4 worm cellular contexts compared by ENCODE assay signal in the genomic region with DNA sequence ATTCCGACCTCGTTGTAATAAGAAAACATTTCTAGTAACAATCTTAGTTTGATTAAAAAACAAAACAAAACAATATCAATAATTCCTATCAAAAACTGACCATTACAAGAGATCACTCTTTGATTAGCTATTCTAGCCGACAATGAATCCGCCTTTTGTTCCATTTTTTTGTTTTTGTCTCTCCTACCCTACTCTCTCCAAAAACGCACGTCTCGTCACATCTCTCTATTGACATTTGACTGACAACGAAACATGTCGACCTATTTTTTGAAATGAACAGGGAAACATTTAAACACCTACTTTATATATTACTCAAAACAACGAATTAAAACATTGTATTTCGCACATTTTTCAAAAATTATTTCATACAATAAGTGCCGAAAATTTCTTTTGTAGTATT.
TF ChIP-seq lines count a peak whose summit lies in the region.

No protein-coding gene starts in this region.

TF ChIP-seq in whole organism, L1 larva, 84 proteins besides CTCF, POLR2A, EP300 and RAD21:
- TF ChIP-seq lin-14 (GFP tag; optimal IDR thresholded peaks at IDR 0.05; lab: Kevin White, UChicago) (peak; percentile 20), lir-3 (tag; optimal IDR thresholded peaks at IDR 0.05; lab: Kevin White, UChicago; ENCODE audit: poor library complexity) (no peak), nhr-85 (tag; lab: Kevin White, UChicago) (no peak), xbp-1 (tag; optimal IDR thresholded peaks at IDR 0.05; lab: Kevin White, UChicago) (no peak), aha-1 (tag; optimal IDR thresholded peaks at IDR 0.05; lab: Kevin White, UChicago) (no peak), blmp-1 (tag; optimal IDR thresholded peaks at IDR 0.05; lab: Kevin White, UChicago) (peak; percentile 49), unc-98 (GFP tag; IDR thresholded peaks at IDR 0.05; lab: Robert Waterston, UW) (no peak), lsy-2 (tag; optimal IDR thresholded peaks at IDR 0.05; lab: Kevin White, UChicago) (no peak)

TF ChIP-seq in whole organism, L3 larva, 47 proteins besides CTCF, POLR2A, EP300 and RAD21:
- TF ChIP-seq nhr-23 (tag; optimal IDR thresholded peaks at IDR 0.05; lab: Kevin White, UChicago) = peak; percentile 53
- TF ChIP-seq nhr-67 (tag; optimal IDR thresholded peaks at IDR 0.05; lab: Kevin White, UChicago) = no peak
TF ChIP-seq in whole organism, L3 larva: peak in this region for 1.

TF ChIP-seq in whole organism, L4 larva, 104 proteins besides CTCF, POLR2A, EP300 and RAD21:
- TF ChIP-seq Y5F2A.4 (GFP tag; optimal IDR thresholded peaks at IDR 0.05; lab: Kevin White, UChicago) (no peak), egl-27 (tag; optimal IDR thresholded peaks at IDR 0.05; lab: Kevin White, UChicago) (no peak), unc-62 (GFP tag; optimal IDR thresholded peaks at IDR 0.05 in 1 of 2; lab: Kevin White, UChicago) (peak in 1 of 2 experiments; percentile 65), unc-62 (tag; optimal IDR thresholded peaks at IDR 0.05; lab: Kevin White, UChicago) (no peak), snpc-1.2 (GFP tag; IDR thresholded peaks at IDR 0.05; lab: Robert Waterston, UW) (no peak), sdz-12 (GFP tag; optimal IDR thresholded peaks at IDR 0.05; lab: Kevin White, UChicago) (no peak), saeg-2 (GFP tag; IDR thresholded peaks at IDR 0.05; lab: Robert Waterston, UW) (no peak), nhr-28 (tag; optimal IDR thresholded peaks at IDR 0.05; lab: Kevin White, UChicago) (peak; percentile 3), T20F7.1 (GFP tag; optimal IDR thresholded peaks at IDR 0.05; lab: Kevin White, UChicago) (no peak), ces-1 (GFP tag; optimal IDR thresholded peaks at IDR 0.05; lab: Kevin White, UChicago) (no peak), F10B5.3 (tag; optimal IDR thresholded peaks at IDR 0.05; lab: Kevin White, UChicago) (no peak)

TF ChIP-seq in whole organism, late embryonic, 69 proteins besides CTCF, POLR2A, EP300 and RAD21:
- TF ChIP-seq Y22D7AL.16 (tag; optimal IDR thresholded peaks at IDR 0.05; lab: Kevin White, UChicago) = no peak
- peak; percentile 42 for TF ChIP-seq unc-55 (GFP tag; optimal IDR thresholded peaks at IDR 0.05; lab: Kevin White, UChicago)
- no peak for TF ChIP-seq dmd-4 (tag; optimal IDR thresholded peaks at IDR 0.05; lab: Kevin White, UChicago; ENCODE audit: borderline replicate concordance)
- no peak for TF ChIP-seq ttx-3 (tag; optimal IDR thresholded peaks at IDR 0.05; lab: Kevin White, UChicago)
- no peak for TF ChIP-seq C08G9.2 (tag; optimal IDR thresholded peaks at IDR 0.05; lab: Kevin White, UChicago)
TF ChIP-seq in whole organism, late embryonic: peak in this region for 1.
